Fruit fly (Drosophila melanogaster) whole organism, pupa: ENCODE measurements around the gene CG6686.

Experiments used
- CG15710 ChIP-seq: fragments of 200-800 bp; sonication (Bioruptor generic); optimal IDR thresholded peaks from 2 replicates; lab custom pipeline; 2018; ENCODE audit warnings: missing biosample characterization, mild to moderate bottlenecking, missing genetic modification characterization, moderate library complexity
- CG17806 ChIP-seq: fragments of 200-800 bp; sonication (Bioruptor generic); optimal IDR thresholded peaks from 2 replicates; lab custom pipeline; 2018; ENCODE audit warnings: missing biosample characterization, mild to moderate bottlenecking, missing genetic modification characterization, moderate library complexity
- CG8159 ChIP-seq: fragments of 200-800 bp; sonication (Bioruptor generic); optimal IDR thresholded peaks from 3 replicates; lab custom pipeline; 2018; ENCODE audit warnings: missing biosample characterization, mild to moderate bottlenecking, missing genetic modification characterization, moderate library complexity
- EcR ChIP-seq: fragments of 200-800 bp; sonication (Bioruptor generic); optimal IDR thresholded peaks from 3 replicates; lab custom pipeline; 2019; ENCODE audit warnings: missing biosample characterization, missing genetic modification characterization, mild to moderate bottlenecking, moderate library complexity, missing genetic modification reagents
- Ets98B ChIP-seq: fragments of 200-800 bp; sonication (Bioruptor generic); IDR thresholded peaks from 2 replicates; pipeline ENCODE4 v1.3.6; 2022; ENCODE audit warnings: missing biosample characterization, missing genetic modification characterization
- Pif1A ChIP-seq: fragments of 200-800 bp; sonication (Bioruptor generic); optimal IDR thresholded peaks from 3 replicates; lab custom pipeline; 2016; ENCODE audit warnings: missing biosample characterization, missing genetic modification characterization
- Snoo ChIP-seq: fragments of 200-800 bp; sonication (Bioruptor generic); optimal IDR thresholded peaks from 3 replicates; lab custom pipeline; 2017; ENCODE audit warnings: missing biosample characterization, mild to moderate bottlenecking, missing genetic modification characterization, inconsistent platforms

dm6 chr2L:11935881-11936280, 52.0 kb downstream of the CG6686 start, which contains the start of gene Or33b:
- no peak for TF ChIP-seq CG15710 (tag; lab: Kevin White, UChicago)
- TF ChIP-seq Snoo (tag; lab: Kevin White, UChicago), result no peak
- no peak for TF ChIP-seq CG8159 (tag; lab: Kevin White, UChicago)
- TF ChIP-seq Pif1A (GFP tag; lab: Kevin White, UChicago), result no peak
- TF ChIP-seq Ets98B (GFP tag; lab: Robert Waterston, UW), result no peak
- TF ChIP-seq EcR (GFP tag; lab: Kevin White, UChicago), result no peak
- no peak for TF ChIP-seq CG17806 (tag; lab: Kevin White, UChicago)
